Fruit fly (Drosophila melanogaster): Measurements from ENCODE around the gene CG44774.

The CG44774 gene

dm6 chrX:4912370-4912769 lies 25.5 kb downstream of the CG44774 start:
- TF ChIP-seq wor (GFP tag; IDR thresholded peaks at IDR 0.05) (no peak), Dfd (GFP tag; optimal IDR thresholded peaks at IDR 0.05) (no peak), Hsf (GFP tag; optimal IDR thresholded peaks at IDR 0.05) (no peak), Med (GFP tag) (peak; percentile 43), CG10959 (GFP tag; IDR thresholded peaks at IDR 0.05) (no peak), CG10431 (GFP tag; optimal IDR thresholded peaks at IDR 0.05) (no peak), sr (GFP tag; IDR thresholded peaks at IDR 0.05) (0 out of 3 replicates have a peak, but pooled peaks have one; percentile 24), Sry-β (GFP tag; optimal IDR thresholded peaks at IDR 0.05) (peak; percentile 74), row (GFP tag; IDR thresholded peaks at IDR 0.05) (0 out of 3 replicates have a peak, but pooled peaks have one; percentile 20), chinmo (GFP tag; IDR thresholded peaks at IDR 0.05; ENCODE audit: partially characterized antibody) (0 out of 4 replicates have a peak, but pooled peaks have one; percentile 16)

- TF ChIP-seq stwl (tag; optimal IDR thresholded peaks at IDR 0.05) (peak; percentile 70), Neu2 (GFP tag; optimal IDR thresholded peaks at IDR 0.05; ENCODE audit: borderline replicate concordance) (no peak), ase (GFP tag; IDR thresholded peaks at IDR 0.05) (no peak), sisA (GFP tag; IDR thresholded peaks at IDR 0.05) (no peak), pho (GFP tag; optimal IDR thresholded peaks at IDR 0.05) (no peak), ro (GFP tag; IDR thresholded peaks at IDR 0.05) (no peak), Bgb (GFP tag; IDR thresholded peaks at IDR 0.05; ENCODE audit: partially characterized antibody) (no peak), al (GFP tag; IDR thresholded peaks at IDR 0.05) (no peak), CG5180 (GFP tag; optimal IDR thresholded peaks at IDR 0.05) (no peak), H2.0 (GFP tag; IDR thresholded peaks at IDR 0.05) (no peak), slou (GFP tag; optimal IDR thresholded peaks at IDR 0.05) (no peak), CG13296 (GFP tag; optimal IDR thresholded peaks at IDR 0.05) (no peak), ham (GFP tag; IDR thresholded peaks at IDR 0.05) (no peak), CG31441 (GFP tag; IDR thresholded peaks at IDR 0.05) (peak; percentile 19; the same call in 1 of the 2 replicates), Meics (GFP tag; optimal IDR thresholded peaks at IDR 0.05) (peak; percentile 23), Gsc (GFP tag; IDR thresholded peaks at IDR 0.05) (no peak), CG2120 (GFP tag; optimal IDR thresholded peaks at IDR 0.05) (peak; percentile 12), CG32772 (GFP tag; IDR thresholded peaks at IDR 0.05) (peak; percentile 52; the same call in 1 of the 2 replicates), Adf1 (GFP tag; IDR thresholded peaks at IDR 0.05) (no peak), Lpt (GFP tag; optimal IDR thresholded peaks at IDR 0.05) (no peak), lbe (GFP tag; optimal IDR thresholded peaks at IDR 0.05) (peak; percentile 29), CG10654 (GFP tag; optimal IDR thresholded peaks at IDR 0.05) (no peak), Fer2 (tag; optimal IDR thresholded peaks at IDR 0.05) (no peak), Nf-YA (GFP tag; IDR thresholded peaks at IDR 0.05) (no peak), CG14860 (GFP tag; IDR thresholded peaks at IDR 0.05; ENCODE audit: partially characterized antibody) (no peak), CG4404 (GFP tag; IDR thresholded peaks at IDR 0.05) (no peak), Med (GFP tag) (peak; percentile 75), tap (tag; optimal IDR thresholded peaks at IDR 0.05) (no peak), CG15269 (tag; optimal IDR thresholded peaks at IDR 0.05) (peak; percentile 6), gcm2 (GFP tag; optimal IDR thresholded peaks at IDR 0.05) (no peak), sim (GFP tag; IDR thresholded peaks at IDR 0.05) (no peak), ranshi (GFP tag; IDR thresholded peaks at IDR 0.05) (no peak), tll (GFP tag; optimal IDR thresholded peaks at IDR 0.05) (no peak), cato (GFP tag; optimal IDR thresholded peaks at IDR 0.05; ENCODE audit: borderline replicate concordance) (no peak), HLHmδ (GFP tag; optimal IDR thresholded peaks at IDR 0.05) (no peak), CG1602 (GFP tag; optimal IDR thresholded peaks at IDR 0.05) (no peak), Atf3 (GFP tag; optimal IDR thresholded peaks at IDR 0.05) (no peak), D19A (tag; optimal IDR thresholded peaks at IDR 0.05) (peak; percentile 97), CG3838 (GFP tag; optimal IDR thresholded peaks at IDR 0.05) (no peak), her (GFP tag; optimal IDR thresholded peaks at IDR 0.05) (no peak), row (GFP tag; IDR thresholded peaks at IDR 0.05) (peak; percentile 84), bsh (GFP tag; optimal IDR thresholded peaks at IDR 0.05) (peak in 1 of 2 experiments; percentile 94)
Observed at dm6 chrX:4911765-4912245, 26.1 kb downstream of the CG44774 start.
